Worm (Caenorhabditis elegans): Measurements from ENCODE around the gene wrt-8.

wrt-8 gene

DNA sequence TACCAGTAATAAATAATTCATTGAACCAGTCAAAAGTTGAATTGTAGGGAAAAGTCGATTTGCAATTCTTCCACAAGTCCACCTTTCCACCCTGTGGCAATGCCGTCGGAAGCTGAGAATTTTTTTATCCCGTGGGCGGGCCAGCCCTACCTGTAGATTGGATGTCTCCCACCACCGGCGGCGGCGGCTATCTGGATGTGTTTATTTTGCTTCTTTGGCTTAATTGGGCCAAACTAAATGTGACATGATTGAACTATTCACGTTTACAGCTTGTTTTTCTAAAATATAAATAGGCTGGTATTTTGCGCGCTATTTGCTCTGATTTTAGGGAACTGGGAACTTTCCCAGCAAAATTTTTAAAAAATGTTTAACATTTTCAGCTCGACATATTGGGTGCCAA lies at the start of gene wrt-8:
Gene wrt-8 (minus strand): TSS at position 101 of the 400 bp plus-strand sequence.
- TF ChIP-seq mab-5 (tag; optimal IDR thresholded peaks at IDR 0.05) = no peak
- no peak for TF ChIP-seq blmp-1 (tag; optimal IDR thresholded peaks at IDR 0.05)
- TF ChIP-seq sptf-1 (tag; optimal IDR thresholded peaks at IDR 0.05) = no peak
- TF ChIP-seq unc-120 (tag; optimal IDR thresholded peaks at IDR 0.05; ENCODE audit: poor library complexity, severe bottlenecking) = no peak
- TF ChIP-seq pha-4 (tag; optimal IDR thresholded peaks at IDR 0.05) = no peak
- TF ChIP-seq ham-2 (GFP tag; optimal IDR thresholded peaks at IDR 0.05) = no peak
- TF ChIP-seq nhr-12 (tag; optimal IDR thresholded peaks at IDR 0.05) = no peak
- TF ChIP-seq M03D4.4 (tag; optimal IDR thresholded peaks at IDR 0.05) = no peak
- TF ChIP-seq nhr-237 (tag; optimal IDR thresholded peaks at IDR 0.05) = no peak
- TF ChIP-seq ces-1 (GFP tag; optimal IDR thresholded peaks at IDR 0.05) = no peak
- no peak for TF ChIP-seq ceh-39 (tag; optimal IDR thresholded peaks at IDR 0.05)
- TF ChIP-seq elt-1 (tag; optimal IDR thresholded peaks at IDR 0.05; ENCODE audit: borderline replicate concordance, insufficient read depth) = no peak
- TF ChIP-seq unc-39 (tag; optimal IDR thresholded peaks at IDR 0.05) = no peak
- TF ChIP-seq tbx-8 (GFP tag; optimal IDR thresholded peaks at IDR 0.05) = no peak
- TF ChIP-seq lin-32 (GFP tag; optimal IDR thresholded peaks at IDR 0.05) = no peak

DNA sequence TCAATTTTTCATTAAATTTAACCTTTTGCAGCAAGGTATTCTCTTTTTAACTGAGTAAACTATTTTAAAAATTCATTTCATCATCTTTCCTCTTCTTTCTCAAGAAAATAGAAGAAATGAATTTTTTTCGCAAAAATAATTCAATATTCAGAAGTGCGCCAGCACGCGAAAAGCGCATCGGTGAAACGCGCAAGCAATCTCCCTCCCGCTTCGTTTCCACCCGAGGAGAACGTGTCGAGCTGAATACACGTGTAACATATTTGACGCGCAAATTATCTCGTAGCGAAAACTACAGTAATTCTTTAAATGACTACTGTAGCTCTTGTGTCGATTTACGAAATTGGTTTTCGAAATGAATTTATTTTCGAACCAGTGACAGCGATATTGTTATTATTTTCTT lies 47.7 kb upstream of the wrt-8 start:
- TF ChIP-seq M03D4.4 (tag; optimal IDR thresholded peaks at IDR 0.05) (no peak), flh-1 (GFP tag; optimal IDR thresholded peaks at IDR 0.05) (no peak), ceh-83 (GFP tag; optimal IDR thresholded peaks at IDR 0.05) (no peak), ceh-43 (GFP tag; optimal IDR thresholded peaks at IDR 0.05) (no peak), lin-13 (tag; optimal IDR thresholded peaks at IDR 0.05) (no peak), hlh-1 (tag; optimal IDR thresholded peaks at IDR 0.05) (no peak), snpc-4 (tag; optimal IDR thresholded peaks at IDR 0.05) (no peak), nhr-237 (tag; optimal IDR thresholded peaks at IDR 0.05) (no peak), sem-2 (GFP tag; optimal IDR thresholded peaks at IDR 0.05) (no peak), ztf-11 (tag; optimal IDR thresholded peaks at IDR 0.05) (no peak), blmp-1 (tag; optimal IDR thresholded peaks at IDR 0.05) (no peak), nhr-28 (tag; optimal IDR thresholded peaks at IDR 0.05) (no peak), sptf-1 (tag; optimal IDR thresholded peaks at IDR 0.05) (no peak), zip-8 (tag; optimal IDR thresholded peaks at IDR 0.05) (no peak), elt-3 (tag; optimal IDR thresholded peaks at IDR 0.05) (no peak), ham-2 (GFP tag; optimal IDR thresholded peaks at IDR 0.05) (no peak), bed-3 (GFP tag; optimal IDR thresholded peaks at IDR 0.05) (no peak), elt-1 (tag; optimal IDR thresholded peaks at IDR 0.05; ENCODE audit: borderline replicate concordance, insufficient read depth) (no peak), lsy-2 (tag; optimal IDR thresholded peaks at IDR 0.05) (no peak)

- peak; percentile 19 for TF ChIP-seq zip-8 (tag; optimal IDR thresholded peaks at IDR 0.05)
- no peak for TF ChIP-seq pha-4 (tag; optimal IDR thresholded peaks at IDR 0.05)
Measured at ce11 chrV:15388820-15389384, 44.5 kb upstream of the wrt-8 start, which contains the start of gene srh-170. Gene srh-170, minus strand, starts transcription at chrV:15388870.

DNA sequence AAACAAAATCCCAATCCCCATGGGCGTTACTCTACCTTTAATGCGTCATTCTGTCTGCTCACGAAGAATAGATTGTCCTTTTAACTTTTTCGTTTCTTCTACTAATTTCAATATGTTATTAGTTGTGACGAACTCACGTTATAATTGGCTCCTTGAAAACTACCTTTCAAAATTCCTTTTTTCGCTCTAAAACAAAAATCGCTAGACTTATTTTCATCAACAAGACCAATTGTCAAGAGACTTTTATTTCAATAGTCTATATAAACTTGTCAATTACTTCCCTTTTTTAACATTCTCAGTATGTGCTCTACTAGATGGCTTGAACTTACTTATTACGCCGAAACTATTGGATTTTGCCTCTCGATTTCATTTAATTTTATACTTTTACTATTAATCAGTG lies 40.4 kb upstream of the wrt-8 start, which contains the start of gene str-102:
Gene str-102 (plus strand): TSS at position 301 of the 400 bp plus-strand sequence.
- TF ChIP-seq flh-1 (GFP tag; optimal IDR thresholded peaks at IDR 0.05) = no peak
- no peak for TF ChIP-seq snpc-4 (tag; optimal IDR thresholded peaks at IDR 0.05)
- no peak for TF ChIP-seq blmp-1 (tag; optimal IDR thresholded peaks at IDR 0.05)
- TF ChIP-seq bed-3 (GFP tag; optimal IDR thresholded peaks at IDR 0.05) = no peak
- no peak for TF ChIP-seq nhr-237 (tag; optimal IDR thresholded peaks at IDR 0.05)
- no peak for TF ChIP-seq zip-8 (tag; optimal IDR thresholded peaks at IDR 0.05)
- TF ChIP-seq nhr-28 (tag; optimal IDR thresholded peaks at IDR 0.05) = no peak
- no peak for TF ChIP-seq nhr-2 (tag; optimal IDR thresholded peaks at IDR 0.05)
- no peak for TF ChIP-seq hlh-1 (tag; optimal IDR thresholded peaks at IDR 0.05)
- TF ChIP-seq lsy-2 (tag; optimal IDR thresholded peaks at IDR 0.05) = no peak
- no peak for TF ChIP-seq drap-1 (GFP tag; optimal IDR thresholded peaks at IDR 0.05)
- no peak for TF ChIP-seq M03D4.4 (tag; optimal IDR thresholded peaks at IDR 0.05)
- no peak for TF ChIP-seq ham-2 (GFP tag; optimal IDR thresholded peaks at IDR 0.05)
- TF ChIP-seq sptf-1 (tag; optimal IDR thresholded peaks at IDR 0.05) = no peak
- no peak for TF ChIP-seq unc-39 (tag; optimal IDR thresholded peaks at IDR 0.05)
- no peak for TF ChIP-seq lin-13 (tag; optimal IDR thresholded peaks at IDR 0.05)
- no peak for TF ChIP-seq ceh-83 (GFP tag; optimal IDR thresholded peaks at IDR 0.05)
- TF ChIP-seq cnd-1 (tag; optimal IDR thresholded peaks at IDR 0.05) = no peak
- TF ChIP-seq nhr-12 (tag; optimal IDR thresholded peaks at IDR 0.05) = no peak
- TF ChIP-seq ceh-39 (tag; optimal IDR thresholded peaks at IDR 0.05) = no peak

DNA sequence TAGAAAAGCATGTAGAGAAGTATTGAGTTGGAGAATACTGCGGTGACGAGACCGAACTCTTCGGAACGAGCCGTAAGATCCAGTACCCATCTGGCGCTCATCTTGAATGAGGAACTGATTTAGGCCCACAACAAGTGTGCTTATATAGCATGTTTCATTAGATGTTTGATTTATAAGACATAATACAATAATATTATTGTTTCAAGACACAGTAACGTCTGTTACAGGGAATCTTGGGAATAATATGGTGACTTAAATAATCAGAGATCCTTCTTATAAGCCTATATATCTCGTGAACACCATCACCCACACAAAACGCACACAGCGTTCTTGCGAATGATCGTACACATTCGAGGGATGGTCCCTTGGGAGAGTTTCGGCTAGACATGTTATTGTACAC lies 39.4 kb upstream of the wrt-8 start, which contains the start of gene str-88:
Gene str-88 (minus strand): TSS at position 101 of the 400 bp plus-strand sequence.
- no peak for TF ChIP-seq cnd-1 (tag; optimal IDR thresholded peaks at IDR 0.05)

All from whole organism, mixed stage, embryonic.